Fruit fly (Drosophila melanogaster): ENCODE results near the gene CG12078.

dm6 chr3L:3274463-3275177 lies 30.5 kb upstream of the CG12078 start:
- no peak for TF ChIP-seq kay (GFP tag; ENCODE audit: borderline replicate concordance)
- no peak for TF ChIP-seq CG7101 (tag; optimal IDR thresholded peaks at IDR 0.05)
- TF ChIP-seq Clk (GFP tag; optimal IDR thresholded peaks at IDR 0.05) = no peak
- TF ChIP-seq Mnt (GFP tag; optimal IDR thresholded peaks at IDR 0.05) = no peak
- no peak for TF ChIP-seq CG12768 (GFP tag; optimal IDR thresholded peaks at IDR 0.05)
- no peak for TF ChIP-seq pad (GFP tag; optimal IDR thresholded peaks at IDR 0.05)

Data from whole organism, adult.